Worm (Caenorhabditis elegans) whole organism, L2 larva: Measurements from ENCODE around the gene gcy-5.

Experiments used
- C34F6.9 ChIP-seq: fragments of 150-350 bp; optimal IDR thresholded peaks from 2 replicates; lab custom pipeline; 2014; ENCODE audit warnings: missing biosample characterization, missing genetic modification characterization
- F13H6.1 ChIP-seq: sonication (generic microtip); optimal IDR thresholded peaks from 2 replicates; lab custom pipeline; 2016; ENCODE audit warnings: missing genetic modification characterization, missing compliant biosample characterization
- R02D3.7 ChIP-seq: fragments of 150-350 bp; optimal IDR thresholded peaks from 2 replicates; lab custom pipeline; 2014; ENCODE audit warnings: missing biosample characterization, missing genetic modification characterization
- ZK546.5 ChIP-seq: sonication (generic microtip); optimal IDR thresholded peaks from 2 replicates; lab custom pipeline; 2017; ENCODE audit warnings: missing biosample characterization, missing genetic modification characterization
- alr-1 ChIP-seq: fragments of 150-350 bp; optimal IDR thresholded peaks from 2 replicates; lab custom pipeline; 2014; ENCODE audit warnings: missing biosample characterization, missing genetic modification characterization
- aly-2 ChIP-seq: fragments of 150-350 bp; optimal IDR thresholded peaks from 2 replicates; lab custom pipeline; 2014; ENCODE audit warnings: missing biosample characterization, missing genetic modification characterization
- ceh-16 ChIP-seq: fragments of 150-350 bp; optimal IDR thresholded peaks from 2 replicates; lab custom pipeline; 2014; ENCODE audit warnings: missing biosample characterization, missing genetic modification characterization
- ceh-82 ChIP-seq: fragments of 150-350 bp; optimal IDR thresholded peaks from 2 replicates; lab custom pipeline; 2014; ENCODE audit warnings: missing biosample characterization, missing genetic modification characterization
- crh-2 ChIP-seq: sonication (generic microtip); optimal IDR thresholded peaks from 2 replicates; lab custom pipeline; 2017; ENCODE audit warnings: missing biosample characterization, missing genetic modification characterization
- dmd-4 ChIP-seq: sonication (generic microtip); optimal IDR thresholded peaks from 2 replicates; lab custom pipeline; 2017; ENCODE audit warnings: missing biosample characterization, missing genetic modification characterization
- egl-27 ChIP-seq: sonication (generic microtip); optimal IDR thresholded peaks from 3 replicates; lab custom pipeline; 2017; ENCODE audit warnings: missing biosample characterization, missing genetic modification reagents, missing genetic modification characterization
- elt-1 ChIP-seq: fragments of 150-350 bp; optimal IDR thresholded peaks from 2 replicates; lab custom pipeline; 2014; ENCODE audit warnings: missing biosample characterization, missing genetic modification characterization
- fos-1 ChIP-seq: fragments of 150-350 bp; optimal IDR thresholded peaks from 2 replicates; lab custom pipeline; 2014; ENCODE audit warnings: missing biosample characterization, missing genetic modification characterization
- gmeb-1 ChIP-seq: fragments of 150-350 bp; optimal IDR thresholded peaks from 2 replicates; lab custom pipeline; 2014; ENCODE audit warnings: missing biosample characterization, missing genetic modification characterization
- lin-11 ChIP-seq: fragments of 150-350 bp; sonication (generic microtip); optimal IDR thresholded peaks from 2 replicates; lab custom pipeline; 2014; ENCODE audit warnings: missing biosample characterization, missing genetic modification characterization, inconsistent platforms, mixed read lengths
- lin-13 ChIP-seq: fragments of 150-350 bp; optimal IDR thresholded peaks from 2 replicates; lab custom pipeline; 2014; ENCODE audit warnings: missing biosample characterization, missing genetic modification reagents, missing genetic modification characterization
- lin-39 ChIP-seq: fragments of 150-350 bp; optimal IDR thresholded peaks from 2 replicates; lab custom pipeline; 2014; ENCODE audit warnings: missing biosample characterization, missing genetic modification reagents, missing genetic modification characterization
- lsy-2 ChIP-seq, 2 experiments: fragments of 150-350 bp in 1 of 2; sonication (generic microtip) in 1 of 2; optimal IDR thresholded peaks; 2 replicates each; lab custom pipeline; 2014 to 2017; ENCODE audit warnings: missing biosample characterization in 2 of 2, missing genetic modification characterization in 2 of 2
- mab-5 ChIP-seq: fragments of 150-350 bp; optimal IDR thresholded peaks from 2 replicates; lab custom pipeline; 2014; ENCODE audit warnings: missing biosample characterization, missing genetic modification characterization
- mbf-1 ChIP-seq: sonication (generic microtip); optimal IDR thresholded peaks from 2 replicates; lab custom pipeline; 2017; ENCODE audit warnings: missing biosample characterization, missing genetic modification characterization
- mdl-1 ChIP-seq, 2 experiments: fragments of 150-350 bp in 1 of 2; sonication (generic microtip) in 1 of 2; optimal IDR thresholded peaks; 2 replicates each; lab custom pipeline; 2017; ENCODE audit warnings: missing biosample characterization in 2 of 2, missing genetic modification characterization in 2 of 2
- nhr-11 ChIP-seq: fragments of 150-350 bp; optimal IDR thresholded peaks from 2 replicates; lab custom pipeline; 2014; ENCODE audit warnings: missing biosample characterization, missing genetic modification characterization
- nhr-12 ChIP-seq: fragments of 150-350 bp; optimal IDR thresholded peaks from 2 replicates; lab custom pipeline; 2014; ENCODE audit warnings: missing biosample characterization, missing genetic modification characterization
- nhr-129 ChIP-seq: fragments of 150-350 bp; optimal IDR thresholded peaks from 2 replicates; lab custom pipeline; 2014; ENCODE audit warnings: missing biosample characterization, missing genetic modification characterization
- nhr-21 ChIP-seq: fragments of 150-350 bp; optimal IDR thresholded peaks from 2 replicates; lab custom pipeline; 2014; ENCODE audit warnings: missing biosample characterization, missing genetic modification characterization
- nhr-23 ChIP-seq: fragments of 150-350 bp; optimal IDR thresholded peaks from 2 replicates; lab custom pipeline; 2014; ENCODE audit warnings: missing biosample characterization, missing genetic modification reagents, missing genetic modification characterization
- nhr-237 ChIP-seq: fragments of 150-350 bp; optimal IDR thresholded peaks from 2 replicates; lab custom pipeline; 2014; ENCODE audit warnings: missing biosample characterization, missing genetic modification characterization
- nhr-6 ChIP-seq: fragments of 150-350 bp; optimal IDR thresholded peaks from 2 replicates; lab custom pipeline; 2014; ENCODE audit warnings: missing biosample characterization, missing genetic modification characterization
- peb-1 ChIP-seq: fragments of 150-350 bp; optimal IDR thresholded peaks from 2 replicates; lab custom pipeline; 2014; ENCODE audit warnings: missing biosample characterization, missing genetic modification characterization
- sem-4 ChIP-seq: fragments of 150-350 bp; optimal IDR thresholded peaks from 2 replicates; lab custom pipeline; 2014; ENCODE audit warnings: missing biosample characterization, missing genetic modification reagents, missing genetic modification characterization
- skn-1 ChIP-seq: sonication (generic microtip); optimal IDR thresholded peaks from 2 replicates; lab custom pipeline; 2017; ENCODE audit warnings: missing biosample characterization, missing genetic modification characterization
- snpc-4 ChIP-seq: fragments of 150-350 bp; optimal IDR thresholded peaks from 2 replicates; lab custom pipeline; 2014; ENCODE audit warnings: missing biosample characterization, missing genetic modification characterization
- unc-39 ChIP-seq: fragments of 150-350 bp; optimal IDR thresholded peaks from 2 replicates; lab custom pipeline; 2014; ENCODE audit warnings: missing biosample characterization, missing genetic modification characterization
- unc-55 ChIP-seq: fragments of 150-350 bp; sonication (generic microtip); optimal IDR thresholded peaks from 3 replicates; lab custom pipeline; 2014; ENCODE audit warnings: missing biosample characterization, missing genetic modification reagents, missing genetic modification characterization
- unc-62 ChIP-seq: fragments of 150-350 bp; optimal IDR thresholded peaks from 2 replicates; lab custom pipeline; 2014; ENCODE audit warnings: missing biosample characterization, missing genetic modification reagents, missing genetic modification characterization
- ztf-11 ChIP-seq: sonication (generic microtip); optimal IDR thresholded peaks from 2 replicates; lab custom pipeline; 2017; ENCODE audit warnings: missing biosample characterization, missing genetic modification characterization
- ztf-4 ChIP-seq: fragments of 150-350 bp; optimal IDR thresholded peaks from 2 replicates; lab custom pipeline; 2014; ENCODE audit warnings: missing biosample characterization, missing genetic modification characterization

The gcy-5 gene

DNA sequence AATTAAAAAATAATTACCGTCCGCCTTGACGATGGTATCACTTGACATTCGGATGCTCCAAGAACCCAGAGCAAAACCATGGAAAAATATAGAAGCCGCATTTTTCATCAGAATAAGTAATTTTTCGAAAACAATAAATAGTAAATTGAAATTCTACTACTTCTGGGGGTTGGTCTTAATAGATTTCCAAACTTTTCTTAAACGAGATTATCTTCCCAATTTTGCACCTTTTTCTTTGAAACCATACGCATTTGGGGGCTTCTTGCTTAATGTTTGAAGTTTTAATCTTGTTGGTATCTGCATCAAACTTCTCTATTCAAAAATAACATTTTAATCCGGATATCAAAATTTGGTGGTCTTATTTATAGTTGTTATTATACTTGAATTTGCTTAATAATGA, at the start of gene gcy-5:
Gene gcy-5 (minus strand): TSS at position 101 of the 400 bp plus-strand sequence.
- TF ChIP-seq fos-1 (no peak), aly-2 (tag; lab: Kevin White, UChicago) (no peak), mab-5 (tag; lab: Kevin White, UChicago) (no peak), lin-13 (GFP tag; lab: Kevin White, UChicago) (no peak), nhr-23 (tag; lab: Kevin White, UChicago) (no peak), nhr-21 (no peak)
- TF ChIP-seq, all 48 proteins: peak for 0

ce11 chrII:10360487-10360886, 44.5 kb upstream of the gcy-5 start, which contains the start of gene C07E3.4:
C07E3.4 (plus strand) TSS chrII:10360787.
- TF ChIP-seq ceh-16 (tag; lab: Kevin White, UChicago) = no peak
- no peak for TF ChIP-seq ZK546.5 (tag; lab: Kevin White, UChicago)
- no peak for TF ChIP-seq nhr-6 (tag; lab: Kevin White, UChicago)
- TF ChIP-seq gmeb-1 (tag; lab: Kevin White, UChicago) = no peak
- no peak for TF ChIP-seq dmd-4
- no peak for TF ChIP-seq mdl-1 (tag; optimal IDR thresholded peaks at IDR 0.05; lab: Kevin White, UChicago)
- no peak for TF ChIP-seq F13H6.1 (tag; lab: Kevin White, UChicago)
- no peak for TF ChIP-seq nhr-129 (tag; lab: Kevin White, UChicago)
- no peak for TF ChIP-seq nhr-23 (tag; lab: Kevin White, UChicago)
- no peak for TF ChIP-seq nhr-12
- TF ChIP-seq ztf-11 (tag; lab: Kevin White, UChicago) = no peak
- TF ChIP-seq elt-1 = no peak
- no peak for TF ChIP-seq nhr-11
- no peak for TF ChIP-seq lin-39

- no peak for TF ChIP-seq unc-39 (tag; lab: Kevin White, UChicago)
- no peak for TF ChIP-seq unc-62 (GFP tag; lab: Kevin White, UChicago)
- no peak for TF ChIP-seq lin-39
- no peak for TF ChIP-seq ceh-16 (tag; lab: Kevin White, UChicago)
These were observed 41.5 kb upstream of the gcy-5 start, which contains the start of gene C07E3.3 for ce11 chrII:10357468-10358007. C07E3.3 (minus strand) TSS chrII:10357518.

DNA sequence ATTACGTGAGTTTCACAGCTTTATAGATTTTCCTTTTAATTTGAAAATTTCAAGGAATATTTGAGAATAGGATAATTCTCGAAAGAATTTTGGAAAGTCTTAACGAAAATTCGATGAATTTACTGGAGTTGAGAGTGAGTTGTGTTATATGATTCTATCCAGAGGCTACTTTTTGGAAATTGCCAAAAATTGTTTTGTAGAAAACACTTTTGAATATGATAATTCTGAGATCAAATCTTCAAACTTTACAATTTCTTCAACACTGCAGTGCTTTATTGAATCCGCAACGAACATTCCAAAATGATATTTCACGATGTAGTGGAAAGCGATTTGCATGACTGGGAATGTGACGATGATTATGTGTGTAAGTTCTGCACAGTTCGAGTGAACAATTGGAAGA, 35.9 kb upstream of the gcy-5 start, which contains the start of gene C07E3.8:
Gene C07E3.8 (plus strand): TSS at position 301 of the 400 bp plus-strand sequence.
- TF ChIP-seq ztf-4 (tag; lab: Kevin White, UChicago) (no peak), unc-39 (tag; lab: Kevin White, UChicago) (no peak), alr-1 (tag; lab: Kevin White, UChicago) (no peak), snpc-4 (no peak), elt-1 (no peak), ceh-82 (tag; lab: Kevin White, UChicago) (no peak), gmeb-1 (tag; lab: Kevin White, UChicago) (no peak), lin-13 (GFP tag; lab: Kevin White, UChicago) (no peak), nhr-23 (tag; lab: Kevin White, UChicago) (no peak), ceh-16 (tag; lab: Kevin White, UChicago) (no peak), peb-1 (tag; lab: Kevin White, UChicago) (no peak), mab-5 (tag; lab: Kevin White, UChicago) (no peak), lin-11 (tag; lab: Kevin White, UChicago) (no peak), dmd-4 (no peak), lsy-2 (tag; optimal IDR thresholded peaks at IDR 0.05; lab: Kevin White, UChicago) (no peak), crh-2 (no peak)

- TF ChIP-seq mbf-1 = no peak
- no peak for TF ChIP-seq mdl-1 (tag; optimal IDR thresholded peaks at IDR 0.05; lab: Kevin White, UChicago)
- no peak for TF ChIP-seq nhr-237 (tag; lab: Kevin White, UChicago)
- TF ChIP-seq C34F6.9 (tag; lab: Kevin White, UChicago) = peak; percentile 56
- TF ChIP-seq aly-2 (tag; lab: Kevin White, UChicago) = no peak
- TF ChIP-seq egl-27 (tag; lab: Kevin White, UChicago) = no peak
- no peak for TF ChIP-seq ztf-4 (tag; lab: Kevin White, UChicago)
- peak; percentile 74 for TF ChIP-seq unc-55
- no peak for TF ChIP-seq nhr-12
- no peak for TF ChIP-seq peb-1 (tag; lab: Kevin White, UChicago)
- TF ChIP-seq nhr-129 (tag; lab: Kevin White, UChicago) = peak; percentile 50
- TF ChIP-seq lsy-2 (tag; optimal IDR thresholded peaks at IDR 0.05; lab: Kevin White, UChicago) = peak; percentile 4 to 72
- no peak for TF ChIP-seq nhr-11
- no peak for TF ChIP-seq sem-4 (tag; lab: Kevin White, UChicago)
- peak; percentile 9 for TF ChIP-seq skn-1
- TF ChIP-seq gmeb-1 (tag; lab: Kevin White, UChicago) = peak; percentile 91
- peak; percentile 8 for TF ChIP-seq R02D3.7 (tag; lab: Kevin White, UChicago)
These were observed 34.5 kb upstream of the gcy-5 start, which contains the start of gene C07E3.9 for ce11 chrII:10350487-10350886. C07E3.9 (plus strand) TSS chrII:10350756.
